Worm (Caenorhabditis elegans): Measurements from ENCODE around the gene gly-11.

gly-11 gene

ce11 chrIII:12160929-12161328, 16.1 kb downstream of the gly-11 start:
- TF ChIP-seq Y95B8A.8 (GFP tag; IDR thresholded peaks at IDR 0.05) (0 out of 2 replicates have a peak, but pooled peaks have one; percentile 26), rpc-1 (optimal IDR thresholded peaks at IDR 0.05) (no peak), rpc-1 (tag; optimal IDR thresholded peaks at IDR 0.05) (no peak), chd-7 (tag; optimal IDR thresholded peaks at IDR 0.05) (no peak), nfyb-1 (GFP tag; IDR thresholded peaks at IDR 0.05) (0 out of 2 replicates have a peak, but pooled peaks have one; percentile 21), die-1 (tag; optimal IDR thresholded peaks at IDR 0.05) (no peak), nfya-2 (GFP tag; IDR thresholded peaks at IDR 0.05) (0 out of 2 replicates have a peak, but pooled peaks have one; percentile 54), zfh-2 (GFP tag; conservative IDR thresholded peaks at IDR 0.05) (0 out of 2 replicates have a peak, but pooled peaks have one; percentile 40), C06A6.2 (GFP tag; conservative IDR thresholded peaks at IDR 0.05) (no peak)

ce11 chrIII:12160458-12160857, 16.6 kb downstream of the gly-11 start, which contains the start of gene Y75B8A.8:
Gene Y75B8A.8, plus strand, starts transcription at chrIII:12160758.
- TF ChIP-seq madf-6 (GFP tag; IDR thresholded peaks at IDR 0.05), result peak; percentile 67; the same call in 1 of the 2 replicates
- no peak for TF ChIP-seq snpc-1.3 (tag; optimal IDR thresholded peaks at IDR 0.05; ENCODE audit: insufficient read depth)
- TF ChIP-seq B0336.3 (GFP tag; IDR thresholded peaks at IDR 0.05), result peak; percentile 26; the same call in 1 of the 2 replicates
- TF ChIP-seq tlf-1 (GFP tag; optimal IDR thresholded peaks at IDR 0.05), result no peak
- peak; percentile 23 for TF ChIP-seq xnd-1 (tag; optimal IDR thresholded peaks at IDR 0.05)
- peak; percentile 25 for TF ChIP-seq efl-1 (GFP tag; optimal IDR thresholded peaks at IDR 0.05)
- 0 out of 2 replicates have a peak, but pooled peaks have one; percentile 17 for TF ChIP-seq madf-8 (GFP tag; conservative IDR thresholded peaks at IDR 0.05)

ce11 chrIII:12159208-12159607, 17.8 kb downstream of the gly-11 start:
- no peak for TF ChIP-seq repo-1 (tag; optimal IDR thresholded peaks at IDR 0.05)
- TF ChIP-seq zfh-2 (GFP tag; conservative IDR thresholded peaks at IDR 0.05), result peak; percentile 72
- TF ChIP-seq die-1 (tag; optimal IDR thresholded peaks at IDR 0.05), result no peak
- no peak for TF ChIP-seq B0019.2 (GFP tag; conservative IDR thresholded peaks at IDR 0.05)
- TF ChIP-seq hlh-26 (GFP tag; conservative IDR thresholded peaks at IDR 0.05), result no peak
- TF ChIP-seq bed-2 (GFP tag; IDR thresholded peaks at IDR 0.05), result no peak
- TF ChIP-seq ztf-28 (GFP tag; IDR thresholded peaks at IDR 0.05), result no peak
- TF ChIP-seq sea-2 (GFP tag; IDR thresholded peaks at IDR 0.05), result no peak
- TF ChIP-seq egrh-3 (GFP tag; IDR thresholded peaks at IDR 0.05), result peak; percentile 67; the same call in 1 of the 2 replicates

- no peak for TF ChIP-seq madf-8 (GFP tag; conservative IDR thresholded peaks at IDR 0.05)
- 0 out of 2 replicates have a peak, but pooled peaks have one; percentile 51 for TF ChIP-seq nfyb-1 (GFP tag; IDR thresholded peaks at IDR 0.05)
Observed at ce11 chrIII:12157576-12157975, 19.5 kb downstream of the gly-11 start.

ce11 chrIII:12156582-12156981, 20.5 kb downstream of the gly-11 start:
- TF ChIP-seq egrh-3 (GFP tag; IDR thresholded peaks at IDR 0.05) (no peak), Y79H2A.3 (GFP tag; conservative IDR thresholded peaks at IDR 0.05) (no peak), mes-4 (tag; optimal IDR thresholded peaks at IDR 0.05) (no peak), nhr-179 (tag; optimal IDR thresholded peaks at IDR 0.05) (no peak), D2030.7 (GFP tag; IDR thresholded peaks at IDR 0.05) (no peak), F39B2.1 (GFP tag; IDR thresholded peaks at IDR 0.05) (no peak), Y53F4B.3 (GFP tag; IDR thresholded peaks at IDR 0.05) (no peak), ama-1 (optimal IDR thresholded peaks at IDR 0.05) (no peak), ama-1 (GFP tag; optimal IDR thresholded peaks at IDR 0.05) (no peak), aptf-2 (GFP tag; conservative IDR thresholded peaks at IDR 0.05) (no peak), tbx-9 (tag; optimal IDR thresholded peaks at IDR 0.05; ENCODE audit: borderline replicate concordance) (no peak), ccch-3 (GFP tag; optimal IDR thresholded peaks at IDR 0.05) (no peak), die-1 (tag; optimal IDR thresholded peaks at IDR 0.05) (no peak), T07F8.4 (tag; optimal IDR thresholded peaks at IDR 0.05) (no peak), rpc-1 (optimal IDR thresholded peaks at IDR 0.05) (no peak), rpc-1 (tag; optimal IDR thresholded peaks at IDR 0.05) (no peak)
